Worm (Caenorhabditis elegans): ENCODE data around the gene F09B12.5.

F09B12.5 gene

ce11 chrX:15055914-15056313 lies 28.6 kb upstream of the F09B12.5 start, which contains the start of gene H03G16.7:
H03G16.7 (minus strand) TSS chrX:15056014.
- TF ChIP-seq him-1 (tag; optimal IDR thresholded peaks at IDR 0.05): no peak
- no peak for TF ChIP-seq W03F9.2 (tag; optimal IDR thresholded peaks at IDR 0.05)
- TF ChIP-seq dao-5 (tag; optimal IDR thresholded peaks at IDR 0.05): no peak

- TF ChIP-seq W03F9.2 (tag; optimal IDR thresholded peaks at IDR 0.05) (no peak), him-1 (tag; optimal IDR thresholded peaks at IDR 0.05) (no peak), dao-5 (tag; optimal IDR thresholded peaks at IDR 0.05) (no peak)
These were observed 27.8 kb upstream of the F09B12.5 start, which contains the start of gene H03G16.5 for ce11 chrX:15056737-15057136. H03G16.5 (minus strand) TSS chrX:15056837.

- TF ChIP-seq dao-5 (tag; optimal IDR thresholded peaks at IDR 0.05) (no peak), W03F9.2 (tag; optimal IDR thresholded peaks at IDR 0.05) (no peak), him-1 (tag; optimal IDR thresholded peaks at IDR 0.05) (no peak)
These were observed 26.6 kb upstream of the F09B12.5 start for ce11 chrX:15057900-15058299.

ce11 chrX:15060303-15060702 lies 24.2 kb upstream of the F09B12.5 start, which contains the start of gene fbxa-96:
fbxa-96 (minus strand) TSS chrX:15060403.
- TF ChIP-seq him-1 (tag; optimal IDR thresholded peaks at IDR 0.05) (no peak), dao-5 (tag; optimal IDR thresholded peaks at IDR 0.05) (no peak), W03F9.2 (tag; optimal IDR thresholded peaks at IDR 0.05) (no peak)

- no peak for TF ChIP-seq dao-5 (tag; optimal IDR thresholded peaks at IDR 0.05)
- no peak for TF ChIP-seq him-1 (tag; optimal IDR thresholded peaks at IDR 0.05)
- TF ChIP-seq W03F9.2 (tag; optimal IDR thresholded peaks at IDR 0.05): no peak
These were observed 15.3 kb upstream of the F09B12.5 start, which contains the start of gene mam-6 for ce11 chrX:15069242-15069641. mam-6 (minus strand) TSS chrX:15069342.

ce11 chrX:15070137-15070536 lies 14.4 kb upstream of the F09B12.5 start:
- TF ChIP-seq dao-5 (tag; optimal IDR thresholded peaks at IDR 0.05) (no peak), him-1 (tag; optimal IDR thresholded peaks at IDR 0.05) (no peak), W03F9.2 (tag; optimal IDR thresholded peaks at IDR 0.05) (no peak)

- TF ChIP-seq W03F9.2 (tag; optimal IDR thresholded peaks at IDR 0.05) (no peak), him-1 (tag; optimal IDR thresholded peaks at IDR 0.05) (no peak), dao-5 (tag; optimal IDR thresholded peaks at IDR 0.05) (no peak)
These were observed 11.6 kb upstream of the F09B12.5 start for ce11 chrX:15072877-15073276.

ce11 chrX:15073479-15073878 lies 11.0 kb upstream of the F09B12.5 start:
- no peak for TF ChIP-seq him-1 (tag; optimal IDR thresholded peaks at IDR 0.05)
- no peak for TF ChIP-seq W03F9.2 (tag; optimal IDR thresholded peaks at IDR 0.05)
- no peak for TF ChIP-seq dao-5 (tag; optimal IDR thresholded peaks at IDR 0.05)

ce11 chrX:15075170-15075569 lies 9.3 kb upstream of the F09B12.5 start:
- no peak for TF ChIP-seq dao-5 (tag; optimal IDR thresholded peaks at IDR 0.05)

- no peak for TF ChIP-seq dao-5 (tag; optimal IDR thresholded peaks at IDR 0.05)
- no peak for TF ChIP-seq W03F9.2 (tag; optimal IDR thresholded peaks at IDR 0.05)
- no peak for TF ChIP-seq him-1 (tag; optimal IDR thresholded peaks at IDR 0.05)
These were observed 8.4 kb upstream of the F09B12.5 start, which contains the start of the genes H40L08.3 and H40L08.9 for ce11 chrX:15076042-15076565. H40L08.3 (minus strand) TSS chrX:15076092. H40L08.9 (minus strand) TSS chrX:15076480.

ce11 chrX:15076909-15077308 lies 7.6 kb upstream of the F09B12.5 start:
- TF ChIP-seq him-1 (tag; optimal IDR thresholded peaks at IDR 0.05) (no peak), dao-5 (tag; optimal IDR thresholded peaks at IDR 0.05) (no peak), W03F9.2 (tag; optimal IDR thresholded peaks at IDR 0.05) (no peak)

ce11 chrX:15077597-15078261 lies 6.8 kb upstream of the F09B12.5 start, which contains the start of the genes H40L08.8, H40L08.2 and H40L08.7:
H40L08.8 (minus strand) TSS chrX:15077633.
H40L08.2 (minus strand) TSS chrX:15077744.
H40L08.7 (minus strand) TSS chrX:15077744.
- TF ChIP-seq him-1 (tag; optimal IDR thresholded peaks at IDR 0.05): no peak
- no peak for TF ChIP-seq dao-5 (tag; optimal IDR thresholded peaks at IDR 0.05)
- no peak for TF ChIP-seq W03F9.2 (tag; optimal IDR thresholded peaks at IDR 0.05)

ce11 chrX:15078276-15078675 lies 6.2 kb upstream of the F09B12.5 start:
- TF ChIP-seq W03F9.2 (tag; optimal IDR thresholded peaks at IDR 0.05): no peak
- no peak for TF ChIP-seq him-1 (tag; optimal IDR thresholded peaks at IDR 0.05)
- TF ChIP-seq dao-5 (tag; optimal IDR thresholded peaks at IDR 0.05): no peak

- TF ChIP-seq dao-5 (tag; optimal IDR thresholded peaks at IDR 0.05) (no peak), W03F9.2 (tag; optimal IDR thresholded peaks at IDR 0.05) (no peak), him-1 (tag; optimal IDR thresholded peaks at IDR 0.05) (no peak)
These were observed 5.1 kb upstream of the F09B12.5 start for ce11 chrX:15079406-15079805.
